Worm (Caenorhabditis elegans) whole organism, L2 larva: ENCODE measurements around the gene srd-50.

ENCODE experiments used
- R02D3.7 ChIP-seq: fragments of 150-350 bp; optimal IDR thresholded peaks from 2 replicates; lab custom pipeline; 2014; ENCODE audit warnings: missing biosample characterization, missing genetic modification characterization
- aly-2 ChIP-seq: fragments of 150-350 bp; optimal IDR thresholded peaks from 2 replicates; lab custom pipeline; 2014; ENCODE audit warnings: missing biosample characterization, missing genetic modification characterization
- fos-1 ChIP-seq: fragments of 150-350 bp; optimal IDR thresholded peaks from 2 replicates; lab custom pipeline; 2014; ENCODE audit warnings: missing biosample characterization, missing genetic modification characterization
- nhr-11 ChIP-seq: fragments of 150-350 bp; optimal IDR thresholded peaks from 2 replicates; lab custom pipeline; 2014; ENCODE audit warnings: missing biosample characterization, missing genetic modification characterization
- nhr-21 ChIP-seq: fragments of 150-350 bp; optimal IDR thresholded peaks from 2 replicates; lab custom pipeline; 2014; ENCODE audit warnings: missing biosample characterization, missing genetic modification characterization
- nhr-25 ChIP-seq: fragments of 150-350 bp; sonication (generic microtip); optimal IDR thresholded peaks from 3 replicates; lab custom pipeline; 2014; ENCODE audit warnings: missing biosample characterization, missing genetic modification characterization
- snpc-4 ChIP-seq: fragments of 150-350 bp; optimal IDR thresholded peaks from 2 replicates; lab custom pipeline; 2014; ENCODE audit warnings: missing biosample characterization, missing genetic modification characterization

DNA sequence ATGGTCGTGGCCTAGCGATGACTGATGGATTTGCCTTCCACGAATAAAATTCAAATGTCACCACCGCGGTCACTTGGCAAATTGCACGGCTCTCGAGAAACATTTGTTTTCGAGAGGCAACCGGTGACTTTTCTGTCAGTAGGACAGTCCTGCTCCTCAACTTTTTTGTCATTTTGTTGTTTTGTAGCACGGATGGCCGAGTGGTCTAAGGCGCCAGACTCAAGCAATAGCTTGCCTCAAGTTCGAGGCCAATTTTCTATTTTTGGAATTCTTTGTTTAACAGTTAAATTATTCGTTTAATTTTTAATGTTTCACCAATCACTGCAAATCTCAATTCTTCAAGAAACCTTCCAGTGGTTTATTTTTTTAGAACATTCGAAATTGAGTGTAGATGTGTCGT, 37.3 kb downstream of the srd-50 start:
- TF ChIP-seq fos-1 (tag; lab: Kevin White, UChicago) (no peak), aly-2 (tag; lab: Kevin White, UChicago) (no peak), nhr-11 (no peak), snpc-4 (tag; lab: Kevin White, UChicago) (no peak), nhr-21 (no peak), R02D3.7 (no peak), nhr-25 (no peak)
